Fruit fly (Drosophila melanogaster): Measurements from ENCODE around the gene CG13950.

The CG13950 gene

dm6 chr2L:846167-846868, 13.7 kb upstream of the CG13950 start (continued):
- TF ChIP-seq CG5245 (GFP tag; optimal IDR thresholded peaks at IDR 0.05) (peak; percentile 2), CG17359 (tag; optimal IDR thresholded peaks at IDR 0.05) (peak; percentile 75), maf-S (GFP tag; optimal IDR thresholded peaks at IDR 0.05) (peak; percentile 37), CG11247 (GFP tag; IDR thresholded peaks at IDR 0.05) (no peak), Antp (GFP tag; optimal IDR thresholded peaks at IDR 0.05) (peak; percentile 62), abd-A (tag; optimal IDR thresholded peaks at IDR 0.05) (peak; percentile 0), hb (GFP tag; IDR thresholded peaks at IDR 0.05; ENCODE audit: partially characterized antibody) (no peak), B-H2 (GFP tag; optimal IDR thresholded peaks at IDR 0.05) (no peak), Ets65A (GFP tag) (peak; percentile 94), Myb (GFP tag; optimal IDR thresholded peaks at IDR 0.05) (peak; percentile 22), Rx (GFP tag; IDR thresholded peaks at IDR 0.05) (0 out of 2 replicates have a peak, but pooled peaks have one; percentile 24), CG7745 (tag; optimal IDR thresholded peaks at IDR 0.05) (no peak), Gsc (GFP tag; IDR thresholded peaks at IDR 0.05) (no peak), ato (GFP tag; IDR thresholded peaks at IDR 0.05; ENCODE audit: partially characterized antibody) (no peak), D (optimal IDR thresholded peaks at IDR 0.05) (no peak), D (GFP tag; optimal IDR thresholded peaks at IDR 0.05) (peak; percentile 40), cad (GFP tag; optimal IDR thresholded peaks at IDR 0.05) (no peak), CG2116 (GFP tag; optimal IDR thresholded peaks at IDR 0.05) (peak; percentile 23), HmgD (GFP tag; optimal IDR thresholded peaks at IDR 0.05) (no peak), kah (GFP tag; optimal IDR thresholded peaks at IDR 0.05) (no peak), CG4328 (GFP tag; optimal IDR thresholded peaks at IDR 0.05) (no peak), CG11093 (GFP tag; IDR thresholded peaks at IDR 0.05) (peak; percentile 63; the same call in 2 of the 3 replicates), CG15269 (tag; optimal IDR thresholded peaks at IDR 0.05) (peak; percentile 61), CG10267 (tag; optimal IDR thresholded peaks at IDR 0.05) (peak; percentile 42), CG2712 (tag; optimal IDR thresholded peaks at IDR 0.05) (peak; percentile 62), wor (GFP tag; IDR thresholded peaks at IDR 0.05) (peak; percentile 68), CG30020 (tag; optimal IDR thresholded peaks at IDR 0.05) (no peak), run (tag; optimal IDR thresholded peaks at IDR 0.05) (peak; percentile 38), hbn (GFP tag; IDR thresholded peaks at IDR 0.05; ENCODE audit: partially characterized antibody) (no peak), H2.0 (GFP tag; IDR thresholded peaks at IDR 0.05) (peak; percentile 51), HmgZ (tag; optimal IDR thresholded peaks at IDR 0.05) (no peak), gsb-n (tag; optimal IDR thresholded peaks at IDR 0.05) (peak; percentile 50), CG12659 (GFP tag; optimal IDR thresholded peaks at IDR 0.05) (peak; percentile 26), CG10654 (GFP tag; optimal IDR thresholded peaks at IDR 0.05) (peak; percentile 20), Dip3 (GFP tag; optimal IDR thresholded peaks at IDR 0.05) (peak; percentile 17), CG6791 (GFP tag; IDR thresholded peaks at IDR 0.05; ENCODE audit: partially characterized antibody) (no peak), crc (GFP tag; optimal IDR thresholded peaks at IDR 0.05) (peak; percentile 27), CG4617 (GFP tag; optimal IDR thresholded peaks at IDR 0.05; ENCODE audit: borderline replicate concordance) (no peak), al (GFP tag; IDR thresholded peaks at IDR 0.05) (no peak), CG16779 (GFP tag; IDR thresholded peaks at IDR 0.05) (no peak), CG16815 (GFP tag; optimal IDR thresholded peaks at IDR 0.05) (no peak), bcd (GFP tag; optimal IDR thresholded peaks at IDR 0.05) (peak; percentile 62), CG2199 (GFP tag; IDR thresholded peaks at IDR 0.05) (no peak), CG8944 (GFP tag; optimal IDR thresholded peaks at IDR 0.05) (no peak), az2 (GFP tag; optimal IDR thresholded peaks at IDR 0.05) (peak; percentile 68), CG2889 (GFP tag; IDR thresholded peaks at IDR 0.05) (no peak), CG18262 (tag; optimal IDR thresholded peaks at IDR 0.05) (peak; percentile 76), NC2α (GFP tag; optimal IDR thresholded peaks at IDR 0.05) (no peak), CG18599 (GFP tag; optimal IDR thresholded peaks at IDR 0.05) (peak; percentile 64), CG13123 (GFP tag; optimal IDR thresholded peaks at IDR 0.05) (peak; percentile 31)

All from whole organism, embryonic.